Worm (Caenorhabditis elegans) whole organism, young adult: ENCODE measurements around the gene C01G6.2.

Source experiments
- B0035.1 ChIP-seq: sonication (generic microtip); optimal IDR thresholded peaks from 2 replicates; lab custom pipeline; 2016; ENCODE audit warnings: missing genetic modification characterization, mild to moderate bottlenecking, missing compliant biosample characterization, missing genotype, missing genetic modification reagents
- B0336.3 ChIP-seq: fragments of 200-800 bp; sonication (Bioruptor generic); IDR thresholded peaks from 2 replicates; pipeline ENCODE4 v1.3.6; 2022; ENCODE audit warnings: missing genetic modification characterization, missing compliant biosample characterization
- D2030.7 ChIP-seq: fragments of 200-800 bp; sonication (Bioruptor generic); IDR thresholded peaks from 2 replicates; pipeline ENCODE4 v1.3.6; 2022; ENCODE audit warnings: missing genetic modification reagents, missing genetic modification characterization, missing compliant biosample characterization
- F33H1.4 ChIP-seq: fragments of 200-800 bp; sonication (Bioruptor generic); IDR thresholded peaks from 2 replicates; pipeline ENCODE4 v1.3.6; 2022; ENCODE audit warnings: missing genetic modification reagents, missing genetic modification characterization, missing compliant biosample characterization
- Y53G8AR.9 ChIP-seq: fragments of 200-800 bp; sonication (Bioruptor generic); conservative IDR thresholded peaks from 2 replicates; pipeline ENCODE4 v1.3.6; 2022; ENCODE audit warnings: missing genetic modification reagents, missing genetic modification characterization, missing compliant biosample characterization
- ama-1 ChIP-seq, 3 experiments: fragments of 150-350 bp in 1 of 3; sonication (generic microtip) in 2 of 3; optimal IDR thresholded peaks; 2 replicates each; lab custom pipeline; 2014 to 2018; ENCODE audit warnings: missing biosample characterization in 2 of 3, missing genetic modification characterization in 2 of 3, missing genetic modification reagents in 2 of 3
- aptf-2 ChIP-seq: fragments of 200-800 bp; sonication (Bioruptor generic); conservative IDR thresholded peaks from 2 replicates; pipeline ENCODE4 v1.3.6; 2022; ENCODE audit warnings: missing genetic modification reagents, missing genetic modification characterization, missing compliant biosample characterization
- atf-7 ChIP-seq: sonication (generic microtip); optimal IDR thresholded peaks from 2 replicates; lab custom pipeline; 2017; ENCODE audit warnings: mild to moderate bottlenecking, missing genetic modification characterization, missing compliant biosample characterization
- ceh-100 ChIP-seq: fragments of 200-800 bp; sonication (Bioruptor generic); IDR thresholded peaks from 2 replicates; pipeline ENCODE4 v1.3.6; 2022; ENCODE audit warnings: missing genetic modification reagents, missing genetic modification characterization, missing compliant biosample characterization
- ceh-91 ChIP-seq: fragments of 200-800 bp; sonication (Bioruptor generic); IDR thresholded peaks from 2 replicates; pipeline ENCODE4 v1.3.6; 2022; ENCODE audit warnings: missing genetic modification reagents, missing genetic modification characterization, missing compliant biosample characterization
- chd-7 ChIP-seq: sonication (generic microtip); optimal IDR thresholded peaks from 2 replicates; lab custom pipeline; 2016; ENCODE audit warnings: mild to moderate bottlenecking, missing genetic modification characterization, moderate library complexity, missing compliant biosample characterization
- dpl-1 ChIP-seq: fragments of 150-350 bp; optimal IDR thresholded peaks from 2 replicates; lab custom pipeline; 2014; ENCODE audit warnings: missing biosample characterization, missing genetic modification reagents, missing genetic modification characterization
- efl-1 ChIP-seq: fragments of 150-350 bp; optimal IDR thresholded peaks from 2 replicates; lab custom pipeline; 2014; ENCODE audit warnings: missing biosample characterization, missing genetic modification reagents, missing genetic modification characterization
- egl-18 ChIP-seq: fragments of 200-800 bp; sonication (Bioruptor generic); IDR thresholded peaks from 2 replicates; pipeline ENCODE4 v1.3.6; 2022; ENCODE audit warnings: missing genetic modification reagents, missing genetic modification characterization, missing compliant biosample characterization
- ekl-4 ChIP-seq: fragments of 200-800 bp; sonication (Bioruptor generic); IDR thresholded peaks from 2 replicates; pipeline ENCODE4 v1.3.6; 2022; ENCODE audit warnings: missing genetic modification reagents, missing genetic modification characterization, missing compliant biosample characterization
- ets-4 ChIP-seq: fragments of 200-800 bp; sonication (Bioruptor generic); optimal IDR thresholded peaks from 2 replicates; lab custom pipeline; 2018; ENCODE audit warnings: mild to moderate bottlenecking, missing genetic modification characterization, missing compliant biosample characterization
- him-1 ChIP-seq: sonication (generic microtip); optimal IDR thresholded peaks from 2 replicates; lab custom pipeline; 2016; ENCODE audit warnings: missing genotype, missing genetic modification reagents, missing genetic modification characterization, missing compliant biosample characterization
- hmg-1.2 ChIP-seq: fragments of 200-800 bp; sonication (Bioruptor generic); IDR thresholded peaks from 2 replicates; pipeline ENCODE4 v1.3.6; 2022; ENCODE audit warnings: missing genetic modification reagents, missing genetic modification characterization, missing compliant biosample characterization
- lsl-1 ChIP-seq: fragments of 200-800 bp; sonication (Bioruptor generic); optimal IDR thresholded peaks from 2 replicates; lab custom pipeline; 2018; ENCODE audit warnings: mild to moderate bottlenecking, missing genetic modification characterization, moderate library complexity, missing compliant biosample characterization
- madf-6 ChIP-seq: fragments of 200-800 bp; sonication (Bioruptor generic); IDR thresholded peaks from 2 replicates; pipeline ENCODE4 v1.3.6; 2022; ENCODE audit warnings: missing genetic modification reagents, missing genetic modification characterization, missing compliant biosample characterization
- madf-8 ChIP-seq: fragments of 200-800 bp; sonication (Bioruptor generic); conservative IDR thresholded peaks from 2 replicates; pipeline ENCODE4 v1.3.6; 2022; ENCODE audit warnings: missing genetic modification reagents, missing genetic modification characterization, missing compliant biosample characterization
- mcd-1 ChIP-seq: fragments of 200-800 bp; sonication (Bioruptor generic); IDR thresholded peaks from 2 replicates; pipeline ENCODE4 v1.3.6; 2022; ENCODE audit warnings: missing genetic modification reagents, missing genetic modification characterization, missing compliant biosample characterization
- pbrm-1 ChIP-seq: fragments of 200-800 bp; sonication (Bioruptor generic); IDR thresholded peaks from 2 replicates; pipeline ENCODE4 v1.3.6; 2022; ENCODE audit warnings: missing genetic modification reagents, missing genetic modification characterization, missing compliant biosample characterization
- rec-8 ChIP-seq, 2 experiments: sonication (generic microtip); optimal IDR thresholded peaks; 2 replicates each; lab custom pipeline; 2016; ENCODE audit warnings: mild to moderate bottlenecking in 2 of 2, missing genetic modification characterization in 2 of 2, missing genetic modification reagents in 2 of 2, missing genotype in 2 of 2, missing biosample characterization in 1 of 2, missing compliant biosample characterization in 1 of 2, moderate library complexity in 1 of 2
- snpc-1.1 ChIP-seq: sonication (generic microtip); optimal IDR thresholded peaks from 2 replicates; lab custom pipeline; 2017; ENCODE audit warnings: missing genetic modification characterization, mild to moderate bottlenecking, missing compliant biosample characterization, antibody characterized with exemption, moderate library complexity, missing genotype, missing genetic modification reagents; ENCODE audit not compliant: insufficient read depth
- snpc-1.3 ChIP-seq: sonication (generic microtip); optimal IDR thresholded peaks from 2 replicates; lab custom pipeline; 2017; ENCODE audit warnings: missing genetic modification characterization, mild to moderate bottlenecking, missing compliant biosample characterization, antibody characterized with exemption, moderate library complexity, missing genotype, missing genetic modification reagents; ENCODE audit not compliant: insufficient read depth
- snpc-4 ChIP-seq, 5 experiments: fragments of 150-350 bp in 1 of 5; sonication (generic microtip) in 4 of 5; optimal IDR thresholded peaks; 2 replicates each; lab custom pipeline; 2014 to 2018; ENCODE audit warnings: missing genetic modification characterization in 5 of 5, missing biosample characterization in 3 of 5, antibody characterized with exemption in 2 of 5, mild to moderate bottlenecking in 2 of 5, missing compliant biosample characterization in 2 of 5, missing genotype in 2 of 5, moderate library complexity in 2 of 5, missing genetic modification reagents in 1 of 5
- somi-1 ChIP-seq: fragments of 200-800 bp; sonication (Bioruptor generic); optimal IDR thresholded peaks from 2 replicates; lab custom pipeline; 2018; ENCODE audit warnings: mild to moderate bottlenecking, missing genetic modification characterization, missing compliant biosample characterization
- tbp1 ChIP-seq: fragments of 200-800 bp; sonication (Bioruptor generic); optimal IDR thresholded peaks from 2 replicates; lab custom pipeline; 2018; ENCODE audit warnings: mild to moderate bottlenecking, missing genetic modification characterization, missing compliant biosample characterization
- tlf-1 ChIP-seq: fragments of 200-800 bp; sonication (Bioruptor generic); optimal IDR thresholded peaks from 2 replicates; lab custom pipeline; 2018; ENCODE audit warnings: mild to moderate bottlenecking, missing genetic modification characterization, missing compliant biosample characterization
- xnd-1 ChIP-seq: sonication (generic microtip); optimal IDR thresholded peaks from 2 replicates; lab custom pipeline; 2016; ENCODE audit warnings: missing genotype, missing genetic modification reagents, missing genetic modification characterization, missing compliant biosample characterization
- zim-3 ChIP-seq: sonication (generic microtip); optimal IDR thresholded peaks from 2 replicates; lab custom pipeline; 2017; ENCODE audit warnings: mild to moderate bottlenecking, missing genetic modification characterization, moderate library complexity, missing compliant biosample characterization
- ztf-18 ChIP-seq: sonication (generic microtip); optimal IDR thresholded peaks from 2 replicates; lab custom pipeline; 2016; ENCODE audit warnings: missing genotype, mild to moderate bottlenecking, missing genetic modification characterization, missing compliant biosample characterization
- ztf-26 ChIP-seq: sonication (generic microtip); optimal IDR thresholded peaks from 2 replicates; lab custom pipeline; 2017; ENCODE audit warnings: missing genetic modification characterization, missing compliant biosample characterization
- ztf-28 ChIP-seq: fragments of 200-800 bp; sonication (Bioruptor generic); IDR thresholded peaks from 2 replicates; pipeline ENCODE4 v1.3.6; 2022; ENCODE audit warnings: missing genetic modification reagents, missing genetic modification characterization, missing compliant biosample characterization

Gene C01G6.2

DNA sequence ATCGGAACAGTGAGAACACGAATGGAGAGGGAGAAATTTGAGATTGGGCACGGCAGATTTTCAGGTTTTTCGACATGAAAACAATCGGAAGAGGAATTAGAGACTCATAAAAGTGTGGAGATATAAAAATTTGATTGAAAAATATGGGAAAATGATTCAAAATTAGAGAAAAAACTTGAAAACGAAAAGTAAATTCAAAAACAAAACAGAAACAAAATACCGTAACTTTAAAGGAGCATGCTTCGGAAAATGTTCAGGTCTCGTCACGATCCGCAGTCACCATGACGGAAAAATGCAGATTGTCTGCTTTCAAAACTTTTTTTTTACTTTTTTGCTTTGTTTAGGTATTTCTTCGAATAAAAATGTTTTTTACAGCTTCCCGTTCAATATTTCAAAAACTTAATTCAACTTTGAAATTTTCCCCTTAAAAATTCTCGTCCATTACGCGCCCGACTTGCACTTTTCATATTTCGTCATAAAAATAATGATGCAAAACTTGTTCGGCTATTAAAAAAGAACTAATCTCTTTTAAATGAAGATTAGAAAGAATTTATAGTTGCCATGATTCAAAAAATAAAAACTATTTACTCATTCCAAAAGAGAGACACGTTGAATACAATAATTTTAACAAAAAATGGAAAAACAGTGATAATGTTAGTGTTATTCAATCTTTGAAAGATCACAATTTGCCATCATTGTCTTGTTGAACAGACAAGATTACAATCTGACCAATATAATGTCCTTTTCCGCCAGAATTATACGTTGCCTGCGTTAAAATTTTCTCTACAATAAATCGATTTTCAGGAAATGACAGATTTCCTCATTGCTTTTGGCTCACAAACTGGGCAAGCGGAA, 18.5 kb downstream of the C01G6.2 start, which contains the start of gene mtrr-1 (continued):
- TF ChIP-seq ztf-18 (tag; lab: Kevin White, UChicago) (no peak), ztf-26 (no peak), mcd-1 (GFP tag; lab: Robert Waterston, UW) (peak; percentile 17; the same call in 1 of the 2 replicates), aptf-2 (GFP tag; lab: Robert Waterston, UW) (no peak), ets-4 (GFP tag; lab: Kevin White, UChicago) (no peak), snpc-1.3 (tag; lab: Kevin White, UChicago) (peak; percentile 46), madf-8 (GFP tag; lab: Robert Waterston, UW) (peak; percentile 57), snpc-1.1 (tag; lab: Kevin White, UChicago) (no peak), xnd-1 (tag; lab: Kevin White, UChicago) (peak; percentile 62), chd-7 (tag; lab: Kevin White, UChicago) (no peak), ceh-100 (no peak), atf-7 (tag; lab: Kevin White, UChicago) (no peak), ekl-4 (0 out of 2 replicates have a peak, but pooled peaks have one; percentile 18), somi-1 (GFP tag; lab: Kevin White, UChicago) (no peak), ama-1 (optimal IDR thresholded peaks at IDR 0.05; lab: Kevin White, UChicago) (peak; percentile 90), ama-1 (GFP tag; optimal IDR thresholded peaks at IDR 0.05; lab: Kevin White, UChicago) (peak in 1 of 2 experiments; percentile 21), D2030.7 (GFP tag; lab: Robert Waterston, UW) (peak; percentile 61), egl-18 (GFP tag; lab: Robert Waterston, UW) (no peak), tlf-1 (peak; percentile 7), Y53G8AR.9 (GFP tag; lab: Robert Waterston, UW) (peak; percentile 47; the same call in 1 of the 2 replicates), lsl-1 (peak; percentile 85)

DNA sequence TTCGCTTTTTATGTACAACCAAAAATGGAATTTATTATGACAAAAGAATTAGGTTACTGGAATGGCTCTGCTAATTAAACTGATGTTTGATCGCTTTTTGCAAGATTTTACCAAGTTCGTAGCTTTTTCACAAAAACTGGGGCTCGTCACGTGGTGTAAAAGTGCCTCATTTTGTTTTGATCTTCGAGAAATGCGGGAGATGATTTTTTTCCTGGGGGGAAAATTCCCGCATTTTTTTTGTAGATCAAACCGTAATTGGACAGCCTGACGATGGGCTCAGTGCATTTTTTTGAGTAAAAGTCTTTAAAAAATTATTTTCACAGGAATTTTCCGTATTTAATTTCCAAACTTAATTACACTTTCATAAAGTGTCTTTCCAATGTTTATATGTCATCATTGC, 22.3 kb downstream of the C01G6.2 start:
- TF ChIP-seq madf-6 (GFP tag; lab: Robert Waterston, UW) (peak; percentile 85), B0336.3 (no peak), mcd-1 (GFP tag; lab: Robert Waterston, UW) (no peak), rec-8 (tag; optimal IDR thresholded peaks at IDR 0.05; lab: Kevin White, UChicago) (no peak), somi-1 (GFP tag; lab: Kevin White, UChicago) (no peak), tbp1 (no peak), B0035.1 (no peak), lsl-1 (no peak), ztf-28 (no peak), ekl-4 (peak; percentile 26; the same call in 1 of the 2 replicates), dpl-1 (GFP tag; lab: Kevin White, UChicago) (peak; percentile 1), hmg-1.2 (GFP tag; lab: Robert Waterston, UW) (peak; percentile 23; the same call in 1 of the 2 replicates), him-1 (tag; lab: Kevin White, UChicago) (no peak), zim-3 (tag; lab: Kevin White, UChicago) (no peak), snpc-4 (GFP tag; optimal IDR thresholded peaks at IDR 0.05; lab: Kevin White, UChicago) (no peak), snpc-4 (tag; optimal IDR thresholded peaks at IDR 0.05; lab: Kevin White, UChicago) (no peak), efl-1 (peak; percentile 73), F33H1.4 (GFP tag; lab: Robert Waterston, UW) (peak; percentile 49), chd-7 (tag; lab: Kevin White, UChicago) (no peak), ets-4 (GFP tag; lab: Kevin White, UChicago) (no peak), xnd-1 (tag; lab: Kevin White, UChicago) (peak; percentile 70), madf-8 (GFP tag; lab: Robert Waterston, UW) (peak; percentile 55), ama-1 (optimal IDR thresholded peaks at IDR 0.05; lab: Kevin White, UChicago) (no peak), ama-1 (GFP tag; optimal IDR thresholded peaks at IDR 0.05; lab: Kevin White, UChicago) (no peak), ceh-91 (GFP tag; lab: Robert Waterston, UW) (peak; percentile 29; the same call in 1 of the 2 replicates), pbrm-1 (GFP tag; lab: Robert Waterston, UW) (no peak)
